Fruit fly (Drosophila melanogaster) whole organism, wandering third instar larva: Measurements from ENCODE around the gene mRpS26.

Experiments
- Dfd ChIP-seq: fragments of >200 bp; optimal IDR thresholded peaks from 2 replicates; lab custom pipeline; 2017; ENCODE audit warnings: missing biosample characterization, missing genetic modification characterization
- Hr78 ChIP-seq: fragments of >200 bp; optimal IDR thresholded peaks from 2 replicates; lab custom pipeline; 2017; ENCODE audit warnings: missing biosample characterization, missing genetic modification characterization

DNA sequence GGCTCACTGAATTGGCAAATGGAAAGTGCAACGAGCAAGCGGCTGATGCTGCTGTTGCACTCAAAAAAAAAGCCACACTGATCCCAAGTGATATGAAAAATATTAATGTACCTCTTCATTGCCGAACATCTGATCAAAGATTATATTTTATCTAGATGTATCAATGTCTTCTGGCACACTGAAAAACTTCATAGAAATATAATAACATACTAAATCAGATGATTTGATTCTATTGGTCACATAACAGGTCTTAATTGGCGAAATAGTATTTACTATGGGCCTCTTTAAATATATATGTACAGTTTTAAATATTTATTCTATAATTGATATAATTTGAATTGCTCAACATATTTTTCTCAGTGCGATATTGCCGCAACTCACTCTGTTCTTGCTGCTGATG, 9.7 kb upstream of the mRpS26 start:
- TF ChIP-seq Dfd (GFP tag; lab: Kevin White, UChicago) (no peak), Hr78 (GFP tag; lab: Kevin White, UChicago) (no peak)
